Fruit fly (Drosophila melanogaster) whole organism, embryonic: ENCODE measurements around the gene ewg.
A peak's percentile ranks its signal among the peaks of the same experiment; 100 is the strongest.

ENCODE experiments used
- Atf3 ChIP-seq: fragments of 200-800 bp; sonication (Bioruptor generic); optimal IDR thresholded peaks from 3 replicates; lab custom pipeline; 2016; ENCODE audit warnings: missing biosample characterization, missing genetic modification characterization
- C15 ChIP-seq: fragments of 200-800 bp; sonication (Bioruptor generic); IDR thresholded peaks from 3 replicates; pipeline ENCODE4 v1.3.6; 2022; ENCODE audit warnings: missing biosample characterization, missing genetic modification characterization
- CG10267 ChIP-seq: fragments of 200-800 bp; sonication (Bioruptor generic); optimal IDR thresholded peaks from 2 replicates; lab custom pipeline; 2018; ENCODE audit warnings: missing biosample characterization, mild to moderate bottlenecking, missing genetic modification characterization, moderate library complexity
- CG10654 ChIP-seq: fragments of 200-800 bp; sonication (Bioruptor generic); optimal IDR thresholded peaks from 2 replicates; lab custom pipeline; 2016; ENCODE audit warnings: missing biosample characterization, missing genetic modification characterization
- CG10979 ChIP-seq: fragments of 200-800 bp; sonication (Bioruptor generic); optimal IDR thresholded peaks from 2 replicates; lab custom pipeline; 2018; ENCODE audit warnings: missing biosample characterization, mild to moderate bottlenecking, missing genetic modification characterization, moderate library complexity
- CG12236 ChIP-seq: fragments of 200-800 bp; sonication (Bioruptor generic); optimal IDR thresholded peaks from 2 replicates; lab custom pipeline; 2016; ENCODE audit warnings: missing biosample characterization, missing genetic modification characterization
- CG12744 ChIP-seq: fragments of 200-800 bp; sonication (Bioruptor generic); optimal IDR thresholded peaks from 2 replicates; lab custom pipeline; 2016; ENCODE audit warnings: missing biosample characterization, missing genetic modification characterization
- CG13624 ChIP-seq: fragments of 200-800 bp; sonication (Bioruptor generic); optimal IDR thresholded peaks from 2 replicates; lab custom pipeline; 2016; ENCODE audit warnings: missing biosample characterization, missing genetic modification characterization
- CG14860 ChIP-seq: fragments of 200-800 bp; sonication (Bioruptor generic); IDR thresholded peaks from 3 replicates; pipeline ENCODE4 v1.3.6; 2022; ENCODE audit warnings: missing biosample characterization, missing genetic modification characterization; ENCODE audit not compliant: partially characterized antibody
- CG1603 ChIP-seq: fragments of 200-800 bp; sonication (Bioruptor generic); optimal IDR thresholded peaks from 2 replicates; lab custom pipeline; 2019; ENCODE audit warnings: missing biosample characterization, mild to moderate bottlenecking, missing genetic modification characterization, moderate library complexity
- CG17568 ChIP-seq: fragments of 200-800 bp; sonication (Bioruptor generic); optimal IDR thresholded peaks from 2 replicates; lab custom pipeline; 2018; ENCODE audit warnings: missing biosample characterization, mild to moderate bottlenecking, missing genetic modification characterization, moderate library complexity
- CG1832 ChIP-seq: fragments of 200-800 bp; sonication (Bioruptor generic); optimal IDR thresholded peaks from 2 replicates; lab custom pipeline; 2017; ENCODE audit warnings: missing biosample characterization, mild to moderate bottlenecking, missing genetic modification characterization, inconsistent platforms
- CG18764 ChIP-seq: fragments of 200-800 bp; sonication (Bioruptor generic); optimal IDR thresholded peaks from 3 replicates; lab custom pipeline; 2016; ENCODE audit warnings: missing biosample characterization, missing genetic modification characterization
- CG2199 ChIP-seq: fragments of 200-800 bp; sonication (Bioruptor generic); IDR thresholded peaks from 3 replicates; pipeline ENCODE4 v1.3.6; 2022; ENCODE audit warnings: missing biosample characterization, missing genetic modification characterization
- CG2889 ChIP-seq: fragments of 200-800 bp; sonication (Bioruptor generic); IDR thresholded peaks from 3 replicates; pipeline ENCODE4 v1.3.6; 2022; ENCODE audit warnings: missing biosample characterization, missing genetic modification characterization
- CG31224 ChIP-seq: fragments of 200-800 bp; sonication (Bioruptor generic); IDR thresholded peaks from 2 replicates; pipeline ENCODE4 v1.3.6; 2022; ENCODE audit warnings: missing biosample characterization, missing genetic modification characterization
- CG6175 ChIP-seq: fragments of 200-800 bp; sonication (Bioruptor generic); IDR thresholded peaks from 3 replicates; pipeline ENCODE4 v1.3.6; 2022; ENCODE audit warnings: missing biosample characterization, missing genetic modification characterization
- CG6854 ChIP-seq: fragments of 200-800 bp; sonication (Bioruptor generic); optimal IDR thresholded peaks from 3 replicates; lab custom pipeline; 2017; ENCODE audit warnings: missing biosample characterization, mild to moderate bottlenecking, missing genetic modification characterization
- CG7271 ChIP-seq: fragments of 200-800 bp; sonication (Bioruptor generic); optimal IDR thresholded peaks from 2 replicates; lab custom pipeline; 2018; ENCODE audit warnings: missing biosample characterization, mild to moderate bottlenecking, missing genetic modification characterization, moderate library complexity
- CG7839 ChIP-seq: fragments of 200-800 bp; sonication (Bioruptor generic); optimal IDR thresholded peaks from 3 replicates; lab custom pipeline; 2018; ENCODE audit warnings: missing biosample characterization, mild to moderate bottlenecking, missing genetic modification characterization, moderate library complexity
- CG9727 ChIP-seq: fragments of 200-800 bp; sonication (Bioruptor generic); optimal IDR thresholded peaks from 3 replicates; lab custom pipeline; 2017; ENCODE audit warnings: missing biosample characterization, mild to moderate bottlenecking, missing genetic modification characterization
- CG9932 ChIP-seq: fragments of 200-800 bp; sonication (Bioruptor generic); IDR thresholded peaks from 2 replicates; pipeline ENCODE4 v1.3.6; 2022; ENCODE audit warnings: missing biosample characterization, missing genetic modification characterization
- Dek ChIP-seq: fragments of 200-800 bp; sonication (Bioruptor generic); optimal IDR thresholded peaks from 3 replicates; lab custom pipeline; 2019; ENCODE audit warnings: missing biosample characterization, mild to moderate bottlenecking, missing genetic modification characterization, moderate library complexity
- E2f2 ChIP-seq: fragments of 200-800 bp; sonication (Bioruptor generic); IDR thresholded peaks from 2 replicates; pipeline ENCODE4 v1.3.6; 2022; ENCODE audit warnings: missing biosample characterization, missing genetic modification characterization
- Fer1 ChIP-seq: fragments of 200-800 bp; sonication (Bioruptor generic); optimal IDR thresholded peaks from 2 replicates; lab custom pipeline; 2017; ENCODE audit warnings: missing biosample characterization, mild to moderate bottlenecking, missing genetic modification characterization
- NfI ChIP-seq: fragments of 200-800 bp; sonication (Bioruptor generic); optimal IDR thresholded peaks from 3 replicates; lab custom pipeline; 2018; ENCODE audit warnings: missing biosample characterization, mild to moderate bottlenecking, missing genetic modification characterization, moderate library complexity
- Oaz ChIP-seq: fragments of 200-800 bp; sonication (Bioruptor generic); IDR thresholded peaks from 2 replicates; pipeline ENCODE4 v1.3.6; 2022; ENCODE audit warnings: missing biosample characterization, missing genetic modification characterization
- Ravus ChIP-seq: fragments of 200-800 bp; sonication (Bioruptor generic); IDR thresholded peaks from 2 replicates; pipeline ENCODE4 v1.3.6; 2022; ENCODE audit warnings: missing biosample characterization, missing genetic modification characterization
- Sry-δ ChIP-seq: fragments of 200-800 bp; sonication (Bioruptor generic); optimal IDR thresholded peaks from 2 replicates; lab custom pipeline; 2016; ENCODE audit warnings: missing biosample characterization, missing genetic modification characterization
- Usf ChIP-seq: fragments of 200-800 bp; sonication (Bioruptor generic); optimal IDR thresholded peaks from 2 replicates; lab custom pipeline; 2017; ENCODE audit warnings: missing genotype, missing biosample characterization, missing genetic modification characterization
- Vsx1 ChIP-seq: fragments of 200-800 bp; sonication (Bioruptor generic); optimal IDR thresholded peaks from 2 replicates; lab custom pipeline; 2017; ENCODE audit warnings: missing biosample characterization, mild to moderate bottlenecking, missing genetic modification characterization, missing genetic modification reagents
- Xrp1 ChIP-seq: fragments of 200-800 bp; sonication (Bioruptor generic); IDR thresholded peaks from 2 replicates; pipeline ENCODE4 v1.3.6; 2022; ENCODE audit warnings: missing biosample characterization, missing genetic modification characterization
- bcd ChIP-seq: fragments of 200-800 bp; sonication (Bioruptor generic); optimal IDR thresholded peaks from 2 replicates; lab custom pipeline; 2017; ENCODE audit warnings: missing biosample characterization, mild to moderate bottlenecking, missing genetic modification characterization
- bowl ChIP-seq: fragments of 200-800 bp; sonication (Bioruptor generic); IDR thresholded peaks from 2 replicates; pipeline ENCODE4 v1.3.6; 2022; ENCODE audit warnings: missing biosample characterization, missing genetic modification characterization
- bsh ChIP-seq, 2 experiments: fragments of 200-800 bp; sonication (Bioruptor generic); optimal IDR thresholded peaks; 2 replicates each; lab custom pipeline; 2017 to 2018; ENCODE audit warnings: mild to moderate bottlenecking in 2 of 2, missing biosample characterization in 2 of 2, missing genetic modification characterization in 2 of 2, moderate library complexity in 1 of 2
- cas ChIP-seq: fragments of 200-800 bp; sonication (Bioruptor generic); IDR thresholded peaks from 2 replicates; pipeline ENCODE4 v1.3.6; 2022; ENCODE audit warnings: missing biosample characterization, missing genetic modification characterization
- corto ChIP-seq: fragments of 200-800 bp; sonication (Bioruptor generic); optimal IDR thresholded peaks from 2 replicates; lab custom pipeline; 2016; ENCODE audit warnings: missing biosample characterization, mild to moderate bottlenecking, missing genetic modification characterization, moderate library complexity
- crc ChIP-seq: fragments of 200-800 bp; sonication (Bioruptor generic); optimal IDR thresholded peaks from 2 replicates; lab custom pipeline; 2016; ENCODE audit warnings: missing biosample characterization, missing genetic modification characterization
- danr ChIP-seq: fragments of 200-800 bp; sonication (Bioruptor generic); IDR thresholded peaks from 2 replicates; pipeline ENCODE4 v1.3.6; 2022; ENCODE audit warnings: missing biosample characterization, missing genetic modification characterization
- gsb ChIP-seq: fragments of 200-800 bp; sonication (Bioruptor generic); IDR thresholded peaks from 2 replicates; pipeline ENCODE4 v1.3.6; 2022; ENCODE audit warnings: missing biosample characterization, missing genetic modification characterization
- pzg ChIP-seq: fragments of 200-800 bp; sonication (Bioruptor generic); optimal IDR thresholded peaks from 3 replicates; lab custom pipeline; 2018; ENCODE audit warnings: missing biosample characterization, mild to moderate bottlenecking, missing genetic modification characterization, moderate library complexity
- ranshi ChIP-seq: fragments of 200-800 bp; sonication (Bioruptor generic); IDR thresholded peaks from 2 replicates; pipeline ENCODE4 v1.3.6; 2022; ENCODE audit warnings: missing biosample characterization, missing genetic modification characterization
- sd ChIP-seq: fragments of 200-800 bp; sonication (Bioruptor generic); optimal IDR thresholded peaks from 3 replicates; lab custom pipeline; 2018; ENCODE audit warnings: missing biosample characterization, mild to moderate bottlenecking, missing genetic modification characterization, moderate library complexity
- sens ChIP-seq: fragments of 200-800 bp; sonication (Bioruptor generic); peaks from one replicate; lab custom pipeline; 2016; ENCODE audit warnings: missing biosample characterization, missing genetic modification characterization
- tgo ChIP-seq: fragments of 200-800 bp; sonication (Bioruptor generic); IDR thresholded peaks from 3 replicates; pipeline ENCODE4 v1.3.6; 2022; ENCODE audit warnings: missing biosample characterization, missing genetic modification characterization
- trh ChIP-seq: fragments of 200-800 bp; sonication (Bioruptor generic); optimal IDR thresholded peaks from 2 replicates; lab custom pipeline; 2016; ENCODE audit warnings: missing biosample characterization, missing genetic modification characterization
- tup ChIP-seq: fragments of 200-800 bp; sonication (Bioruptor generic); optimal IDR thresholded peaks from 2 replicates; lab custom pipeline; 2016; ENCODE audit warnings: missing biosample characterization, mild to moderate bottlenecking, missing genetic modification characterization, moderate library complexity
- twi ChIP-seq: fragments of 200-800 bp; optimal IDR thresholded peaks from 2 replicates; lab custom pipeline; 2019; ENCODE audit warnings: missing biosample characterization, mild to moderate bottlenecking, missing genetic modification characterization, moderate library complexity
- yki ChIP-seq: fragments of >200 bp; optimal IDR thresholded peaks from 3 replicates; lab custom pipeline; 2018

Gene ewg

DNA sequence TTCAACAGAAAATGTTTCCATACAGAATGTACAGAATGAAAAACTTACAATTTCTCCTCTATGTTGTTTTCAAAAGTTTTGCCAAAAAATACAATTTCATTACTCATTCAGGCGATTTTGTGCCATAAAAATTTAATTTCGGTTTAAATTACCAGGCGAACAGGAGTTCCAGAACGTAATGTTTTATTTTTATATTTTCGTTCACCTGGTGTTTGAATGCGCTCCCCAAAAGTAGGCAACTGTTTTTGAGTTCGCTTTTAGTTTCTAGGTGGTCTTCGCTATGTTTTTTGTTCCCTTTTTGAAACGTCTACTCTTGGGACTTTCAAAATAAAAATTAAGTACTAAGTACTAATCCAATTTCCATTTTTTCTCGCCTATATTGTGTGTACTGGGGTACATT is 13.8 kb downstream of the ewg start:
- TF ChIP-seq CG2199 (0 out of 3 replicates have a peak, but pooled peaks have one; percentile 69), sens (GFP tag; lab: Kevin White, UChicago) (peak; percentile 56), trh (no peak), CG31224 (GFP tag; lab: Robert Waterston, UW) (0 out of 2 replicates have a peak, but pooled peaks have one; percentile 21)
- TF ChIP-seq, all 482 proteins: peak for 3

DNA sequence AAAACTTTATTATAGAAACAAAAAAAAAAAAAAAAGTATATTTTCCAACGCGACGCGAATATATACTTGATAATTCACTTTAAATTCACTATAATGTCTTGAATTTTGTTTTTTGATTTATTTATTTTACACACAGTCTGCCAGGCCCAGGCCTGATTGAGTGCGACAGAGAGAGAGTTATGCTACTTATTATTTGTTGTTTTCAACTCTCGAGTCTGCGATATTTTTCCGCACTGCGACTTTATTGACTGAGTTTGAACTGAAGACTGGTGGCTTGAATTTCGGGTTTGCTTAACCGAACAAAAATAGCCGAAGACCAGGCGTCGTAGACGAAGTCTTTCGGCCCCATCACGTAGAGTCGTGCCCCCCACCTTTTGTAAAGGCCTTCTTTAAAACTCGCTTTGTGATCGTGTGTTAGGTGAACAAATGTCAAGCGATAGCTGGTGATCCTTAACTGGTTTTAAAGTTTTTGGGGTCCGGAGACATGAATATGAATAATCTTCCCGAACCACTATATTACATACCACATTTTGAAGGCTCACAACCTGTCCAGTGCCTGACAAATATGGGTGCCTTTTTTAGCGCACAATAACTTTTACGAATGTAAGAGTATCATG is 15.7 kb downstream of the ewg start, which contains the start of gene CG13377:
CG13377 (minus strand) TSS at position 272 of the 617 bp plus-strand sequence.
- TF ChIP-seq cas (GFP tag; lab: Robert Waterston, UW), result no peak
- TF ChIP-seq corto (GFP tag; lab: Kevin White, UChicago), result no peak
- no peak for TF ChIP-seq CG12744 (GFP tag; lab: Kevin White, UChicago)
- TF ChIP-seq Vsx1 (GFP tag; lab: Kevin White, UChicago), result peak; percentile 32
- peak; percentile 29; the same call in 1 of the 2 replicates for TF ChIP-seq CG9932 (GFP tag; lab: Robert Waterston, UW)
- TF ChIP-seq tgo (GFP tag; lab: Robert Waterston, UW), result peak; percentile 38; the same call in 1 of the 3 replicates
- no peak for TF ChIP-seq CG12236 (GFP tag; lab: Kevin White, UChicago)
- TF ChIP-seq Fer1, result peak; percentile 10
- TF ChIP-seq bowl (GFP tag; lab: Robert Waterston, UW), result no peak
- TF ChIP-seq CG9727, result no peak
- TF ChIP-seq Dek, result no peak
- no peak for TF ChIP-seq CG7271 (tag; lab: Kevin White, UChicago)
- TF ChIP-seq yki (lab: Kevin White, UChicago), result no peak
- no peak for TF ChIP-seq CG18764 (GFP tag; lab: Kevin White, UChicago)
- TF ChIP-seq Sry-δ (GFP tag; lab: Kevin White, UChicago), result no peak
- TF ChIP-seq pzg (GFP tag; lab: Kevin White, UChicago), result no peak
- TF ChIP-seq gsb, result no peak
- TF ChIP-seq CG14860, result no peak
- TF ChIP-seq bcd (GFP tag; lab: Kevin White, UChicago), result no peak
- no peak for TF ChIP-seq danr (GFP tag; lab: Robert Waterston, UW)
- no peak for TF ChIP-seq CG6175 (GFP tag; lab: Robert Waterston, UW)
- TF ChIP-seq CG2889 (GFP tag; lab: Robert Waterston, UW), result no peak
- TF ChIP-seq CG10979 (tag; lab: Kevin White, UChicago), result peak; percentile 25
- TF ChIP-seq CG10654, result no peak
- TF ChIP-seq Ravus (GFP tag; lab: Robert Waterston, UW), result no peak
- no peak for TF ChIP-seq crc (GFP tag; lab: Kevin White, UChicago)
- TF ChIP-seq Atf3 (GFP tag; lab: Kevin White, UChicago), result no peak
- TF ChIP-seq twi (tag; lab: Kevin White, UChicago), result no peak
- TF ChIP-seq E2f2 (GFP tag; lab: Robert Waterston, UW), result no peak
- TF ChIP-seq Usf (GFP tag; lab: Kevin White, UChicago), result no peak
- TF ChIP-seq CG13624 (GFP tag; lab: Kevin White, UChicago), result no peak
- TF ChIP-seq bsh (GFP tag; optimal IDR thresholded peaks at IDR 0.05; lab: Kevin White, UChicago), result peak in 1 of 2 experiments; percentile 40
- TF ChIP-seq CG17568, result peak; percentile 1
- TF ChIP-seq CG10267, result peak; percentile 16
- TF ChIP-seq sens (GFP tag; lab: Kevin White, UChicago), result peak; percentile 88
- TF ChIP-seq CG6854 (GFP tag; lab: Kevin White, UChicago), result no peak
- no peak for TF ChIP-seq Oaz (GFP tag; lab: Robert Waterston, UW)
- peak; percentile 46 for TF ChIP-seq sd
- peak; percentile 57; the same call in 1 of the 2 replicates for TF ChIP-seq Xrp1
- peak; percentile 48; the same call in 1 of the 2 replicates for TF ChIP-seq ranshi (GFP tag; lab: Robert Waterston, UW)
- TF ChIP-seq C15 (GFP tag; lab: Robert Waterston, UW), result no peak
- TF ChIP-seq NfI, result no peak
- TF ChIP-seq CG1603 (tag; lab: Kevin White, UChicago), result no peak
- no peak for TF ChIP-seq tup (GFP tag; lab: Kevin White, UChicago)
- peak; percentile 30 for TF ChIP-seq CG7839
- TF ChIP-seq CG1832, result no peak
